Fruit fly (Drosophila melanogaster): ENCODE data around the gene Tyler.

Tyler gene

DNA sequence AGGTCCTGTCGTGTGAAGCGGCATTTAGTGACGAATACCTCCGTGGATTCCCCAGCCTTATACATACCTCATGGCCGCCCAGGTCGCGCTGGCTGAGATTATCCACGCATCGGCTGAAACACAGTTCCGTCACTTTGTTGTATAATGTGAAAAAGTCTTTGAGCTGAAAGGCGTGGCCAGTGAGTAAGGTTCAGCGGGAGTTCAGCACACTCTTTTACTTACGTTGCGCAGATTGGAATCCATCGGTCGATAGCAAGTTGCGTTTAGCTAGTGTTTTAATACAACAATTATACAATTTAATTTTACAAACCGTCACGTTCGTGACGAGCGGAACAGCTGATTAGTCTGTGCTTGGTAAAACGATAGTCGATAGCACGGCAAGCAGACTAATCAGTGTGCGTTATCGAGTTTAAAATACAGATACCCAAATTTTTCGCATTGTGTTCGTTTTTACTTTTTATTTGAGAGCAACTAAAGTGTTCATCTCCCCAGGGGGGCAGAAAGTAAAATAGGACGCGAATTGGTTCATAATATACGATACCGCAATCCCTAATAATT, 6.9 kb downstream of the Tyler start, which contains the start of the genes Pstk and Tim9b:
TSS of gene Pstk (minus strand) at position 355 of the 558 bp plus-strand sequence.
TSS of gene Tim9b (minus strand) at position 355 of the 558 bp plus-strand sequence.
- no peak for TF ChIP-seq psq (GFP tag; optimal IDR thresholded peaks at IDR 0.05)
- TF ChIP-seq usp (GFP tag; optimal IDR thresholded peaks at IDR 0.05) = no peak
- TF ChIP-seq dl (GFP tag; optimal IDR thresholded peaks at IDR 0.05; ENCODE audit: insufficient read depth in 1 of 2, partially characterized antibody in 2 of 2) = no peak
- TF ChIP-seq CrebA (GFP tag; optimal IDR thresholded peaks at IDR 0.05; ENCODE audit: borderline replicate concordance) = no peak
- no peak for TF ChIP-seq Dfd (GFP tag; optimal IDR thresholded peaks at IDR 0.05)
- TF ChIP-seq foxo (GFP tag; optimal IDR thresholded peaks at IDR 0.05) = no peak
- no peak for TF ChIP-seq Abd-B (GFP tag; optimal IDR thresholded peaks at IDR 0.05)
- no peak for TF ChIP-seq Jra (GFP tag; optimal IDR thresholded peaks at IDR 0.05)

DNA sequence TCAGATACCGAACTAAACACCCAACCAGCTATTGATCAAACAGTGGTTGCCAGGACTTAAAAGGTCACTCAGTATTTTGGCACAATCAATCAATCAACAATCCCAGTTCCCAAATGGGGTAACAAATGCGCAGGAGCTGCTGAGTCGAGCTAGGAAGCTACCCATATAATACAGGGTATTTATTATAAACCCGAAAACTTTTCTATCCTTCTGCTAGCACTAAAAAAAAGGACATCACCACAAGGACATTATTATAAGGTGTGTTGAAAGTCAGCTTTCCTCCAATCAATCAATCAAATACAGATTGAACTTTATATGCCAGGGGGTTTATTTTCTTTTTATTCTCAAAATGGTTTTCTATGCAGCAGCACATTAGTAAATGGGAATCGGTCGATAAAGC, 9.8 kb downstream of the Tyler start, which contains the start of gene CG14221:
TSS of gene CG14221 (minus strand) at position 101 of the 400 bp plus-strand sequence.
- TF ChIP-seq h (GFP tag; optimal IDR thresholded peaks at IDR 0.05) = no peak
- TF ChIP-seq Dif (GFP tag; optimal IDR thresholded peaks at IDR 0.05; ENCODE audit: partially characterized antibody) = no peak
- no peak for TF ChIP-seq Abd-B (GFP tag; optimal IDR thresholded peaks at IDR 0.05)
- no peak for TF ChIP-seq HLH106 (tag; optimal IDR thresholded peaks at IDR 0.05)
- TF ChIP-seq br (GFP tag; optimal IDR thresholded peaks at IDR 0.05) = no peak
- TF ChIP-seq Rel (GFP tag; optimal IDR thresholded peaks at IDR 0.05) = no peak
- no peak for TF ChIP-seq Rel (tag; optimal IDR thresholded peaks at IDR 0.05)
- no peak for TF ChIP-seq tai (GFP tag; optimal IDR thresholded peaks at IDR 0.05)
- TF ChIP-seq Vsx2 (GFP tag; optimal IDR thresholded peaks at IDR 0.05; ENCODE audit: partially characterized antibody) = no peak

DNA sequence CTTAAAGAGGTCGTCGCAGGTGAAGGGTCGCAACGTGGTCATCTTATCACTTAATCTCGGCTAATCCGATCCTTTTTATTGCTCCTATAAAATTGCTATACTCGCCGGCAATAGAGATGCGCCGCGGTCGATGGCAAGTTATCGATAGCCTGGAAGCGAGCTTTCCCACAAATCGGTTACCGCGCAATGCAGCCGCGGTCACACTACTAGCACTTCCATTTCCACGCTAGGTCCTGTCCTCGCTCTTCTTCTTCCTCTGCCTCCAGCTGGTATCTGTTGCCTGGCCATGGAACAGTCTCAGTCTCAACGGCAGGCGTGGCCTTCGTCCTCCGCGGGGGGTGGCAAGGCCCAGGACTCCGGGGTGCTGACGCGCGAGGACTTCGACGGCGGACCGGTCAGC, 11.6 kb downstream of the Tyler start, which contains the start of the genes Naa20A and MKP-4:
TSS of gene Naa20A (minus strand) at position 151 of the 400 bp plus-strand sequence.
TSS of gene MKP-4 (plus strand) at position 191 of the 400 bp plus-strand sequence.
- TF ChIP-seq HLH106 (tag; optimal IDR thresholded peaks at IDR 0.05) (no peak), Rel (GFP tag; optimal IDR thresholded peaks at IDR 0.05) (no peak), Rel (tag; optimal IDR thresholded peaks at IDR 0.05) (no peak), N (GFP tag; optimal IDR thresholded peaks at IDR 0.05) (no peak), Dif (GFP tag; optimal IDR thresholded peaks at IDR 0.05; ENCODE audit: partially characterized antibody) (no peak), Vsx2 (GFP tag; optimal IDR thresholded peaks at IDR 0.05; ENCODE audit: partially characterized antibody) (no peak), foxo (GFP tag; optimal IDR thresholded peaks at IDR 0.05) (no peak), psq (GFP tag; optimal IDR thresholded peaks at IDR 0.05) (no peak), dl (GFP tag; optimal IDR thresholded peaks at IDR 0.05; ENCODE audit: insufficient read depth in 1 of 2, partially characterized antibody in 2 of 2) (no peak), fru (GFP tag; optimal IDR thresholded peaks at IDR 0.05) (no peak), Myc (optimal IDR thresholded peaks at IDR 0.05) (no peak), tai (GFP tag; optimal IDR thresholded peaks at IDR 0.05) (no peak), dmrt93B (GFP tag; optimal IDR thresholded peaks at IDR 0.05) (no peak), usp (GFP tag; optimal IDR thresholded peaks at IDR 0.05) (no peak), rgr (GFP tag; optimal IDR thresholded peaks at IDR 0.05) (no peak), ey (GFP tag; optimal IDR thresholded peaks at IDR 0.05) (no peak), Hnf4 (GFP tag; optimal IDR thresholded peaks at IDR 0.05) (no peak), CG9705 (GFP tag; optimal IDR thresholded peaks at IDR 0.05) (no peak), Hr78 (GFP tag; optimal IDR thresholded peaks at IDR 0.05) (no peak)

DNA sequence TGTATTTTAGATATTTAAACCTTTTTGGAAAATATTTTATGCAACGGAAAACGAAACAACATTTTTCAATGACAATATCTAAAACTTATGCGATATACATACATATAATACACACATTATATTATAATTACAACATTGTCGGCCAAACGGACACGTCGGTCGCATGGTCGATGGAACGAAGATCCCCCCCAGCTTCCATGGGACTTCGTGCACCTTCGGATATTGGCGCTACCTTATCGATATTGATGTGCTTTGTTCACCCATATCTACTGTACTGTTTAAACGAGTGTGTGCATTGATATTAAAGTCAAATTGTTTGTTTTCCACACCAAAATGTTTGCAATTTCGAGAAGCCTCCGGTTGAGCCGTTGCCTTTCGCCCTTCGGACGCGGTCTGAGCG, 14.1 kb downstream of the Tyler start, which contains the start of gene CG14212:
TSS of gene CG14212 (plus strand) at position 301 of the 400 bp plus-strand sequence.
- TF ChIP-seq h (GFP tag; optimal IDR thresholded peaks at IDR 0.05) (no peak), pan (optimal IDR thresholded peaks at IDR 0.05) (no peak), Dif (GFP tag; optimal IDR thresholded peaks at IDR 0.05; ENCODE audit: partially characterized antibody) (no peak), Jra (GFP tag; optimal IDR thresholded peaks at IDR 0.05) (no peak), foxo (GFP tag; optimal IDR thresholded peaks at IDR 0.05) (no peak), dl (GFP tag; optimal IDR thresholded peaks at IDR 0.05; ENCODE audit: insufficient read depth in 1 of 2, partially characterized antibody in 2 of 2) (no peak), rgr (GFP tag; optimal IDR thresholded peaks at IDR 0.05) (no peak), Hnf4 (GFP tag; optimal IDR thresholded peaks at IDR 0.05) (no peak), Myc (optimal IDR thresholded peaks at IDR 0.05) (no peak), jim (GFP tag; optimal IDR thresholded peaks at IDR 0.05) (no peak), Sp1 (GFP tag; optimal IDR thresholded peaks at IDR 0.05) (no peak), N (GFP tag; optimal IDR thresholded peaks at IDR 0.05) (no peak), sv (GFP tag; optimal IDR thresholded peaks at IDR 0.05) (no peak), brk (GFP tag; optimal IDR thresholded peaks at IDR 0.05) (no peak), Vsx2 (GFP tag; optimal IDR thresholded peaks at IDR 0.05; ENCODE audit: partially characterized antibody) (no peak), CG9705 (GFP tag; optimal IDR thresholded peaks at IDR 0.05) (no peak), CrebA (GFP tag; optimal IDR thresholded peaks at IDR 0.05; ENCODE audit: borderline replicate concordance) (no peak), fru (GFP tag; optimal IDR thresholded peaks at IDR 0.05) (no peak), br (GFP tag; optimal IDR thresholded peaks at IDR 0.05) (no peak), lola (GFP tag; optimal IDR thresholded peaks at IDR 0.05) (no peak)

Measured in whole organism, wandering third instar larva.